Worm (Caenorhabditis elegans): ENCODE measurements around the gene atp-4.

The atp-4 gene

ce11 chrV:6385677-6386276 lies 41.1 kb downstream of the atp-4 start:
- TF ChIP-seq nhr-12 (tag; optimal IDR thresholded peaks at IDR 0.05): no peak
- TF ChIP-seq nhr-28 (tag; optimal IDR thresholded peaks at IDR 0.05): no peak
